Worm (Caenorhabditis elegans) whole organism, L1 larva: ENCODE results near the gene nhr-121.
A peak's percentile ranks its signal among the peaks of the same experiment; 100 is the strongest.

Experiments used
- C04F5.9 ChIP-seq: sonication (generic microtip); optimal IDR thresholded peaks from 2 replicates; lab custom pipeline; 2016; ENCODE audit warnings: missing genetic modification characterization, missing compliant biosample characterization
- C16A3.4 ChIP-seq: fragments of 150-350 bp; optimal IDR thresholded peaks from 2 replicates; lab custom pipeline; 2014; ENCODE audit warnings: missing biosample characterization, missing genetic modification characterization
- C34B4.2 ChIP-seq: sonication (generic microtip); optimal IDR thresholded peaks from 2 replicates; lab custom pipeline; 2017; ENCODE audit warnings: mild to moderate bottlenecking, missing genetic modification characterization, missing compliant biosample characterization
- F16B12.6 ChIP-seq: fragments of 150-350 bp; optimal IDR thresholded peaks from 2 replicates; lab custom pipeline; 2014; ENCODE audit warnings: missing biosample characterization, missing genetic modification characterization
- Y116A8C.19 ChIP-seq: sonication (generic microtip); optimal IDR thresholded peaks from 2 replicates; lab custom pipeline; 2016; ENCODE audit warnings: missing compliant biosample characterization, missing genetic modification characterization, borderline replicate concordance
- aha-1 ChIP-seq: fragments of 150-350 bp; optimal IDR thresholded peaks from 2 replicates; lab custom pipeline; 2014; ENCODE audit warnings: missing biosample characterization, missing genetic modification characterization
- alr-1 ChIP-seq: fragments of 200-800 bp; sonication (Bioruptor generic); optimal IDR thresholded peaks from 2 replicates; lab custom pipeline; 2018; ENCODE audit warnings: borderline replicate concordance, mild to moderate bottlenecking, missing genetic modification characterization, missing compliant biosample characterization
- aly-2 ChIP-seq: fragments of 150-350 bp; optimal IDR thresholded peaks from 2 replicates; lab custom pipeline; 2014; ENCODE audit warnings: missing biosample characterization, missing genetic modification characterization
- blmp-1 ChIP-seq: fragments of 150-350 bp; optimal IDR thresholded peaks from 2 replicates; lab custom pipeline; 2014; ENCODE audit warnings: missing biosample characterization, missing genetic modification characterization
- ceh-88 ChIP-seq: fragments of 200-800 bp; sonication (Bioruptor generic); IDR thresholded peaks from 2 replicates; pipeline ENCODE4 v1.3.6; 2022; ENCODE audit warnings: missing genetic modification characterization, missing compliant biosample characterization
- ces-1 ChIP-seq: fragments of 150-350 bp; optimal IDR thresholded peaks from 2 replicates; lab custom pipeline; 2014; ENCODE audit warnings: missing biosample characterization, missing genetic modification reagents, missing genetic modification characterization
- dsc-1 ChIP-seq: sonication (generic microtip); optimal IDR thresholded peaks from 2 replicates; lab custom pipeline; 2016; ENCODE audit warnings: mild to moderate bottlenecking, missing genetic modification characterization, missing compliant biosample characterization
- efl-1 ChIP-seq, 4 experiments: fragments of 150-350 bp; optimal IDR thresholded peaks in 3 of 4; peaks in 1 of 4; 1 replicate in 1 of 4; 2 replicates in 3 of 4; lab custom pipeline; 2014; ENCODE audit warnings: missing biosample characterization in 2 of 4, missing genetic modification characterization in 2 of 4, missing genetic modification reagents in 2 of 4
- elt-2 ChIP-seq: sonication (generic microtip); optimal IDR thresholded peaks from 2 replicates; lab custom pipeline; 2016; ENCODE audit warnings: missing genetic modification characterization, mild to moderate bottlenecking, inconsistent platforms, missing compliant biosample characterization, missing genetic modification reagents
- fkh-8 ChIP-seq: sonication (generic microtip); optimal IDR thresholded peaks from 2 replicates; lab custom pipeline; 2016; ENCODE audit warnings: mild to moderate bottlenecking, missing genetic modification characterization, missing compliant biosample characterization
- fos-1 ChIP-seq: fragments of 150-350 bp; optimal IDR thresholded peaks from 2 replicates; lab custom pipeline; 2014; ENCODE audit warnings: missing biosample characterization, missing genetic modification characterization
- grh-1 ChIP-seq: fragments of 200-800 bp; sonication (Bioruptor generic); IDR thresholded peaks from 2 replicates; pipeline ENCODE4 v1.3.6; 2022; ENCODE audit warnings: missing genetic modification reagents, missing genetic modification characterization, missing compliant biosample characterization
- hlh-17 ChIP-seq: fragments of 200-800 bp; sonication (Bioruptor generic); optimal IDR thresholded peaks from 2 replicates; lab custom pipeline; 2018; ENCODE audit warnings: missing genetic modification characterization, mild to moderate bottlenecking, missing compliant biosample characterization, moderate library complexity, borderline replicate concordance
- hlh-4 ChIP-seq: sonication (generic microtip); optimal IDR thresholded peaks from 2 replicates; lab custom pipeline; 2016; ENCODE audit warnings: mild to moderate bottlenecking, missing genetic modification characterization, missing compliant biosample characterization
- irx-1 ChIP-seq: sonication (generic microtip); optimal IDR thresholded peaks from 2 replicates; lab custom pipeline; 2016; ENCODE audit warnings: missing genetic modification characterization, missing compliant biosample characterization
- jun-1 ChIP-seq: fragments of 150-350 bp; optimal IDR thresholded peaks from 2 replicates; lab custom pipeline; 2014; ENCODE audit warnings: missing biosample characterization, missing genetic modification reagents, missing genetic modification characterization
- lin-13 ChIP-seq: fragments of 150-350 bp; optimal IDR thresholded peaks from 2 replicates; lab custom pipeline; 2014; ENCODE audit warnings: missing biosample characterization, missing genetic modification reagents, missing genetic modification characterization
- lin-15B ChIP-seq: fragments of 150-350 bp; sonication (generic microtip); optimal IDR thresholded peaks from 3 replicates; lab custom pipeline; 2014; ENCODE audit warnings: missing biosample characterization, missing genetic modification characterization
- lin-35 ChIP-seq, 2 experiments: fragments of 150-350 bp; optimal IDR thresholded peaks; 2 replicates each; lab custom pipeline; 2014; ENCODE audit warnings: missing biosample characterization in 2 of 2, missing genetic modification characterization in 2 of 2, missing genetic modification reagents in 2 of 2
- lin-39 ChIP-seq: fragments of 150-350 bp; optimal IDR thresholded peaks from 2 replicates; lab custom pipeline; 2014; ENCODE audit warnings: missing biosample characterization, missing genetic modification reagents, missing genetic modification characterization
- mab-9 ChIP-seq: fragments of 200-800 bp; sonication (Bioruptor generic); IDR thresholded peaks from 2 replicates; pipeline ENCODE4 v1.3.6; 2022; ENCODE audit warnings: missing genetic modification reagents, missing genetic modification characterization, missing compliant biosample characterization
- mef-2 ChIP-seq: fragments of 150-350 bp; optimal IDR thresholded peaks from 2 replicates; lab custom pipeline; 2014; ENCODE audit warnings: missing biosample characterization, missing genetic modification characterization
- nhr-12 ChIP-seq: sonication (generic microtip); optimal IDR thresholded peaks from 2 replicates; lab custom pipeline; 2017; ENCODE audit warnings: missing biosample characterization, missing genetic modification characterization
- nhr-19 ChIP-seq: fragments of 200-800 bp; sonication (Bioruptor generic); conservative IDR thresholded peaks from 2 replicates; pipeline ENCODE4 v1.3.6; 2022; ENCODE audit warnings: missing genetic modification characterization, missing compliant biosample characterization
- nhr-20 ChIP-seq: sonication (generic microtip); optimal IDR thresholded peaks from 2 replicates; lab custom pipeline; 2016; ENCODE audit warnings: mild to moderate bottlenecking, missing genetic modification characterization, missing compliant biosample characterization
- nhr-237 ChIP-seq: fragments of 150-350 bp; optimal IDR thresholded peaks from 2 replicates; lab custom pipeline; 2014; ENCODE audit warnings: missing biosample characterization, missing genetic modification characterization
- nhr-28 ChIP-seq: fragments of 150-350 bp; optimal IDR thresholded peaks from 2 replicates; lab custom pipeline; 2014; ENCODE audit warnings: missing biosample characterization, missing genetic modification characterization
- nhr-76 ChIP-seq: sonication (generic microtip); optimal IDR thresholded peaks from 2 replicates; lab custom pipeline; 2017; ENCODE audit warnings: missing biosample characterization, missing genetic modification characterization
- nhr-77 ChIP-seq: fragments of 150-350 bp; optimal IDR thresholded peaks from 2 replicates; lab custom pipeline; 2014; ENCODE audit warnings: missing biosample characterization, missing genetic modification characterization
- nhr-84 ChIP-seq: sonication (generic microtip); optimal IDR thresholded peaks from 2 replicates; lab custom pipeline; 2017; ENCODE audit warnings: missing biosample characterization, missing genetic modification characterization
- pag-3 ChIP-seq: sonication (generic microtip); optimal IDR thresholded peaks from 2 replicates; lab custom pipeline; 2017; ENCODE audit warnings: missing genetic modification characterization, mild to moderate bottlenecking, missing compliant biosample characterization, antibody characterized with exemption, borderline replicate concordance; ENCODE audit not compliant: insufficient read depth
- pqm-1 ChIP-seq: sonication (generic microtip); optimal IDR thresholded peaks from 3 replicates; lab custom pipeline; 2017; ENCODE audit warnings: missing biosample characterization, missing genetic modification characterization
- skn-1 ChIP-seq: fragments of 150-350 bp; optimal IDR thresholded peaks from 2 replicates; lab custom pipeline; 2014; ENCODE audit warnings: missing biosample characterization, missing genetic modification characterization
- snpc-4 ChIP-seq: fragments of 150-350 bp; optimal IDR thresholded peaks from 2 replicates; lab custom pipeline; 2014; ENCODE audit warnings: missing biosample characterization, missing genetic modification characterization
- sup-37 ChIP-seq: fragments of 200-800 bp; sonication (Bioruptor generic); optimal IDR thresholded peaks from 2 replicates; lab custom pipeline; 2018; ENCODE audit warnings: mild to moderate bottlenecking, missing genetic modification characterization, missing compliant biosample characterization
- tbx-2 ChIP-seq: sonication (generic microtip); optimal IDR thresholded peaks from 2 replicates; lab custom pipeline; 2016; ENCODE audit warnings: missing genetic modification characterization, missing compliant biosample characterization
- tlp-1 ChIP-seq: fragments of 150-350 bp; optimal IDR thresholded peaks from 2 replicates; lab custom pipeline; 2014; ENCODE audit warnings: missing biosample characterization, missing genetic modification characterization
- unc-130 ChIP-seq: fragments of 150-350 bp; optimal IDR thresholded peaks from 2 replicates; lab custom pipeline; 2017; ENCODE audit warnings: missing biosample characterization, missing genetic modification characterization, inconsistent platforms
- unc-62 ChIP-seq: fragments of 150-350 bp; optimal IDR thresholded peaks from 2 replicates; lab custom pipeline; 2014; ENCODE audit warnings: missing biosample characterization, missing genetic modification reagents, missing genetic modification characterization
- unc-98 ChIP-seq: fragments of 200-800 bp; sonication (Bioruptor generic); IDR thresholded peaks from 2 replicates; pipeline ENCODE4 v1.3.6; 2022; ENCODE audit warnings: missing genetic modification characterization, missing compliant biosample characterization
- xbp-1 ChIP-seq: sonication (generic microtip); optimal IDR thresholded peaks from 2 replicates; lab custom pipeline; 2016; ENCODE audit warnings: missing genetic modification characterization, missing compliant biosample characterization
- zag-1 ChIP-seq: fragments of 150-350 bp; optimal IDR thresholded peaks from 2 replicates; lab custom pipeline; 2014; ENCODE audit warnings: missing biosample characterization, missing genetic modification characterization
- zip-4 ChIP-seq: fragments of 200-800 bp; sonication (Bioruptor generic); optimal IDR thresholded peaks from 2 replicates; lab custom pipeline; 2018; ENCODE audit warnings: mild to moderate bottlenecking, missing genetic modification characterization, moderate library complexity, missing compliant biosample characterization

The nhr-121 gene

ce11 chrIII:2419504-2419903 is 35.1 kb downstream of the nhr-121 start:
- TF ChIP-seq efl-1 (optimal IDR thresholded peaks at IDR 0.05; lab: Kevin White, UChicago) (no peak), efl-1 (GFP tag; optimal IDR thresholded peaks at IDR 0.05 in 1 of 2; lab: Kevin White, UChicago) (peak in 1 of 2 experiments; percentile 62), F16B12.6 (tag; lab: Kevin White, UChicago) (no peak)
- TF ChIP-seq, all 84 proteins: peak for 1

ce11 chrIII:2418981-2419380 is 35.6 kb downstream of the nhr-121 start:
- TF ChIP-seq lin-35 (GFP tag; optimal IDR thresholded peaks at IDR 0.05; lab: Kevin White, UChicago), result no peak
- TF ChIP-seq efl-1 (optimal IDR thresholded peaks at IDR 0.05; lab: Kevin White, UChicago), result no peak
- TF ChIP-seq efl-1 (GFP tag; optimal IDR thresholded peaks at IDR 0.05 in 1 of 2; lab: Kevin White, UChicago), result peak in 1 of 2 experiments; percentile 90

ce11 chrIII:2418159-2418658 is 36.4 kb downstream of the nhr-121 start, which contains the start of the genes W04B5.5 and W04B5.3:
Gene W04B5.5, minus strand, starts transcription at chrIII:2418209.
Gene W04B5.3, plus strand, starts transcription at chrIII:2418514.
- TF ChIP-seq zip-4 (GFP tag; lab: Kevin White, UChicago) (no peak), nhr-12 (tag; lab: Kevin White, UChicago) (no peak), hlh-4 (no peak), irx-1 (tag; lab: Kevin White, UChicago) (peak; percentile 54), jun-1 (tag; lab: Kevin White, UChicago) (peak; percentile 21), zag-1 (tag; lab: Kevin White, UChicago) (no peak), hlh-17 (no peak), tbx-2 (tag; lab: Kevin White, UChicago) (peak; percentile 74), nhr-19 (GFP tag; lab: Robert Waterston, UW) (peak; percentile 63), elt-2 (peak; percentile 75), nhr-76 (no peak), snpc-4 (tag; lab: Kevin White, UChicago) (no peak), aly-2 (tag; lab: Kevin White, UChicago) (no peak), nhr-84 (no peak), dsc-1 (tag; lab: Kevin White, UChicago) (peak; percentile 53), C04F5.9 (tag; lab: Kevin White, UChicago) (no peak), C34B4.2 (no peak), F16B12.6 (tag; lab: Kevin White, UChicago) (peak; percentile 98), C16A3.4 (tag; lab: Kevin White, UChicago) (peak; percentile 30), grh-1 (GFP tag; lab: Robert Waterston, UW) (0 out of 2 replicates have a peak, but pooled peaks have one; percentile 20), mab-9 (GFP tag; lab: Robert Waterston, UW) (0 out of 2 replicates have a peak, but pooled peaks have one; percentile 43), lin-39 (tag; lab: Kevin White, UChicago) (peak; percentile 38), lin-15B (tag; lab: Kevin White, UChicago) (peak; percentile 11), nhr-77 (tag; lab: Kevin White, UChicago) (peak; percentile 25), fkh-8 (tag; lab: Kevin White, UChicago) (no peak), ces-1 (no peak), blmp-1 (peak; percentile 31), Y116A8C.19 (tag; lab: Kevin White, UChicago) (no peak), alr-1 (tag; lab: Kevin White, UChicago) (no peak), lin-13 (GFP tag; lab: Kevin White, UChicago) (peak; percentile 56), fos-1 (tag; lab: Kevin White, UChicago) (peak; percentile 17), ceh-88 (GFP tag; lab: Robert Waterston, UW) (0 out of 2 replicates have a peak, but pooled peaks have one; percentile 32), unc-130 (peak; percentile 33), xbp-1 (tag; lab: Kevin White, UChicago) (peak; percentile 47), skn-1 (tag; lab: Kevin White, UChicago) (peak; percentile 42), tlp-1 (tag; lab: Kevin White, UChicago) (no peak), nhr-20 (tag; lab: Kevin White, UChicago) (peak; percentile 56), unc-62 (GFP tag; lab: Kevin White, UChicago) (no peak), pqm-1 (tag; lab: Kevin White, UChicago) (no peak), pag-3 (tag; lab: Kevin White, UChicago) (no peak), unc-98 (GFP tag; lab: Robert Waterston, UW) (0 out of 2 replicates have a peak, but pooled peaks have one; percentile 22), sup-37 (GFP tag; lab: Kevin White, UChicago) (no peak), nhr-237 (tag; lab: Kevin White, UChicago) (no peak), aha-1 (tag; lab: Kevin White, UChicago) (no peak), nhr-28 (tag; lab: Kevin White, UChicago) (no peak), mef-2 (no peak)
